Worm (Caenorhabditis elegans) whole organism, L4 larva: ENCODE data around the gene inpp-4B.
A peak's percentile ranks its signal among the peaks of the same experiment; 100 is the strongest.

Source experiments
- Y5F2A.4 ChIP-seq: fragments of 200-800 bp; sonication (Bioruptor generic); optimal IDR thresholded peaks from 2 replicates; lab custom pipeline; 2018; ENCODE audit warnings: mild to moderate bottlenecking, missing genetic modification characterization, missing compliant biosample characterization
- ZK337.2 ChIP-seq: fragments of 200-800 bp; sonication (Bioruptor generic); IDR thresholded peaks from 2 replicates; pipeline ENCODE4 v1.3.6; 2022; ENCODE audit warnings: missing genetic modification reagents, missing genetic modification characterization, missing compliant biosample characterization
- ZK546.5 ChIP-seq, 2 experiments: sonication (generic microtip); optimal IDR thresholded peaks; 2 replicates each; lab custom pipeline; 2017; ENCODE audit warnings: missing biosample characterization in 2 of 2, missing genetic modification characterization in 2 of 2
- ama-1 ChIP-seq: fragments of 150-350 bp; optimal IDR thresholded peaks from 2 replicates; lab custom pipeline; 2014; ENCODE audit warnings: inconsistent platforms, mixed read lengths
- arid-1 ChIP-seq: fragments of 200-800 bp; sonication (Bioruptor generic); conservative IDR thresholded peaks from 2 replicates; pipeline ENCODE4 v1.3.6; 2022; ENCODE audit warnings: missing genetic modification reagents, missing genetic modification characterization, missing compliant biosample characterization
- ceh-20 ChIP-seq: fragments of 200-800 bp; sonication (Bioruptor generic); IDR thresholded peaks from 2 replicates; pipeline ENCODE4 v1.3.6; 2022; ENCODE audit warnings: missing genetic modification reagents, missing genetic modification characterization, missing compliant biosample characterization
- ceh-28 ChIP-seq: fragments of 150-350 bp; optimal IDR thresholded peaks from 2 replicates; lab custom pipeline; 2014; ENCODE audit warnings: missing biosample characterization, missing genetic modification reagents, missing genetic modification characterization
- ceh-32 ChIP-seq: sonication (generic microtip); optimal IDR thresholded peaks from 2 replicates; lab custom pipeline; 2016; ENCODE audit warnings: mild to moderate bottlenecking, missing genetic modification characterization, missing compliant biosample characterization; ENCODE audit not compliant: poor library complexity
- ctbp-1 ChIP-seq: fragments of 200-800 bp; sonication (Bioruptor generic); IDR thresholded peaks from 2 replicates; pipeline ENCODE4 v1.3.6; 2022; ENCODE audit warnings: missing genetic modification reagents, missing genetic modification characterization, missing compliant biosample characterization
- daf-12 ChIP-seq: fragments of 150-350 bp; optimal IDR thresholded peaks from 2 replicates; lab custom pipeline; 2014; ENCODE audit warnings: missing biosample characterization, missing genetic modification reagents, missing genetic modification characterization
- daf-16 ChIP-seq, 3 experiments: sonication (generic microtip); optimal IDR thresholded peaks; 2 replicates each; lab custom pipeline; 2016 to 2017; ENCODE audit warnings: missing genetic modification characterization in 3 of 3, missing genetic modification reagents in 3 of 3, mild to moderate bottlenecking in 2 of 3, missing compliant biosample characterization in 2 of 3, missing biosample characterization in 1 of 3, moderate library complexity in 1 of 3
- daf-8 ChIP-seq: fragments of 200-800 bp; sonication (Bioruptor generic); IDR thresholded peaks from 2 replicates; pipeline ENCODE4 v1.3.6; 2022; ENCODE audit warnings: missing genetic modification characterization, missing compliant biosample characterization
- dmd-6 ChIP-seq: fragments of 200-800 bp; sonication (Bioruptor generic); IDR thresholded peaks from 2 replicates; pipeline ENCODE4 v1.3.6; 2022; ENCODE audit warnings: missing genetic modification reagents, missing genetic modification characterization, missing compliant biosample characterization
- dmd-9 ChIP-seq: fragments of 200-800 bp; sonication (Bioruptor generic); IDR thresholded peaks from 2 replicates; pipeline ENCODE4 v1.3.6; 2022; ENCODE audit warnings: missing genetic modification reagents, missing genetic modification characterization, missing compliant biosample characterization
- hif-1 ChIP-seq, 2 experiments: sonication (generic microtip); optimal IDR thresholded peaks; 2 replicates each; lab custom pipeline; 2016 to 2017; ENCODE audit warnings: missing compliant biosample characterization in 2 of 2, missing genetic modification characterization in 2 of 2, missing genetic modification reagents in 2 of 2, missing genotype in 2 of 2, mild to moderate bottlenecking in 1 of 2
- hlh-30 ChIP-seq: sonication (generic microtip); optimal IDR thresholded peaks from 2 replicates; lab custom pipeline; 2017; ENCODE audit warnings: antibody characterized with exemption, mild to moderate bottlenecking, missing genetic modification characterization, missing compliant biosample characterization; ENCODE audit not compliant: insufficient read depth
- lim-7 ChIP-seq: fragments of 200-800 bp; sonication (Bioruptor generic); IDR thresholded peaks from 2 replicates; pipeline ENCODE4 v1.3.6; 2022; ENCODE audit warnings: missing genetic modification characterization, missing compliant biosample characterization
- mdl-1 ChIP-seq, 2 experiments: fragments of 150-350 bp in 1 of 2; sonication (generic microtip) in 1 of 2; optimal IDR thresholded peaks; 2 replicates each; lab custom pipeline; 2014 to 2017; ENCODE audit warnings: missing biosample characterization in 2 of 2, missing genetic modification characterization in 2 of 2
- nhr-28 ChIP-seq: fragments of 150-350 bp; optimal IDR thresholded peaks from 2 replicates; lab custom pipeline; 2014; ENCODE audit warnings: missing biosample characterization, missing genetic modification characterization
- nhr-42 ChIP-seq: fragments of 200-800 bp; sonication (Bioruptor generic); IDR thresholded peaks from 2 replicates; pipeline ENCODE4 v1.3.6; 2022; ENCODE audit warnings: missing genetic modification characterization, missing compliant biosample characterization
- nhr-76 ChIP-seq: fragments of 150-350 bp; optimal IDR thresholded peaks from 2 replicates; lab custom pipeline; 2014; ENCODE audit warnings: missing biosample characterization, missing genetic modification characterization
- php-3 ChIP-seq: fragments of 200-800 bp; sonication (Bioruptor generic); IDR thresholded peaks from 2 replicates; pipeline ENCODE4 v1.3.6; 2022; ENCODE audit warnings: missing genetic modification reagents, missing genetic modification characterization, missing compliant biosample characterization
- rbr-2 ChIP-seq: sonication (generic microtip); optimal IDR thresholded peaks from 2 replicates; lab custom pipeline; 2016; ENCODE audit warnings: missing genotype, missing genetic modification characterization, missing compliant biosample characterization
- set-16 ChIP-seq: fragments of 200-800 bp; sonication (Bioruptor generic); IDR thresholded peaks from 2 replicates; pipeline ENCODE4 v1.3.6; 2022; ENCODE audit warnings: missing genetic modification reagents, missing genetic modification characterization, missing compliant biosample characterization
- spr-1 ChIP-seq: sonication (generic microtip); optimal IDR thresholded peaks from 2 replicates; lab custom pipeline; 2016; ENCODE audit warnings: mild to moderate bottlenecking, missing genetic modification characterization, missing compliant biosample characterization
- tra-1 ChIP-seq: fragments of 200-800 bp; sonication (Bioruptor generic); IDR thresholded peaks from 2 replicates; pipeline ENCODE4 v1.3.6; 2022; ENCODE audit warnings: missing genetic modification reagents, missing genetic modification characterization, missing compliant biosample characterization
- unc-62 ChIP-seq, 3 experiments: fragments of 150-350 bp in 1 of 3; sonication (generic microtip); optimal IDR thresholded peaks in 2 of 3; peaks in 1 of 3; 1 replicate in 1 of 3; 2 replicates in 2 of 3; lab custom pipeline; 2014 to 2017; ENCODE audit warnings: missing biosample characterization in 3 of 3, missing genetic modification characterization in 3 of 3, missing genetic modification reagents in 3 of 3, missing genotype in 1 of 3
- ztf-11 ChIP-seq: fragments of 150-350 bp; optimal IDR thresholded peaks from 2 replicates; lab custom pipeline; 2014; ENCODE audit warnings: missing biosample characterization, missing genetic modification characterization

The inpp-4B gene

ce11 chrIII:10305295-10305694 is 38.6 kb upstream of the inpp-4B start (continued):
- no peak for TF ChIP-seq daf-16 (GFP tag; optimal IDR thresholded peaks at IDR 0.05; lab: Kevin White, UChicago)
- TF ChIP-seq daf-16 (tag; optimal IDR thresholded peaks at IDR 0.05; lab: Kevin White, UChicago) = no peak
- peak; percentile 34 for TF ChIP-seq nhr-28 (tag; lab: Kevin White, UChicago)
- TF ChIP-seq ztf-11 = no peak
- no peak for TF ChIP-seq hif-1 (tag; optimal IDR thresholded peaks at IDR 0.05; lab: Kevin White, UChicago)
- TF ChIP-seq hlh-30 (tag; lab: Kevin White, UChicago) = no peak
- no peak for TF ChIP-seq ZK546.5 (tag; optimal IDR thresholded peaks at IDR 0.05; lab: Kevin White, UChicago)
- TF ChIP-seq arid-1 (GFP tag; lab: Robert Waterston, UW) = no peak
- TF ChIP-seq daf-12 (tag; lab: Kevin White, UChicago) = no peak
- TF ChIP-seq ceh-28 (tag; lab: Kevin White, UChicago) = no peak
- no peak for TF ChIP-seq Y5F2A.4
- TF ChIP-seq mdl-1 (tag; optimal IDR thresholded peaks at IDR 0.05; lab: Kevin White, UChicago) = no peak

ce11 chrIII:10300078-10300477 is 33.4 kb upstream of the inpp-4B start, which contains the start of gene vglu-3:
Gene vglu-3, plus strand, starts transcription at chrIII:10300378.
- no peak for TF ChIP-seq ceh-32 (tag; lab: Kevin White, UChicago)
- TF ChIP-seq spr-1 (tag; lab: Kevin White, UChicago) = no peak
- TF ChIP-seq unc-62 (GFP tag; optimal IDR thresholded peaks at IDR 0.05 in 1 of 2; lab: Kevin White, UChicago) = peak in 1 of 2 experiments; percentile 72
- TF ChIP-seq unc-62 (tag; optimal IDR thresholded peaks at IDR 0.05; lab: Kevin White, UChicago) = no peak
- TF ChIP-seq, all 104 proteins: peak for 1

- no peak for TF ChIP-seq tra-1 (GFP tag; lab: Robert Waterston, UW)
- no peak for TF ChIP-seq daf-8 (GFP tag; lab: Robert Waterston, UW)
- TF ChIP-seq php-3 (GFP tag; lab: Robert Waterston, UW) = peak; percentile 23; the same call in 1 of the 2 replicates
- TF ChIP-seq ceh-20 (GFP tag; lab: Robert Waterston, UW) = 0 out of 2 replicates have a peak, but pooled peaks have one; percentile 12
- TF ChIP-seq rbr-2 (tag; lab: Kevin White, UChicago) = no peak
- peak in 1 of 2 experiments; percentile 72 for TF ChIP-seq unc-62 (GFP tag; optimal IDR thresholded peaks at IDR 0.05 in 1 of 2; lab: Kevin White, UChicago)
- no peak for TF ChIP-seq unc-62 (tag; optimal IDR thresholded peaks at IDR 0.05; lab: Kevin White, UChicago)
Observed at ce11 chrIII:10296904-10297303, 30.2 kb upstream of the inpp-4B start.

- TF ChIP-seq tra-1 (GFP tag; lab: Robert Waterston, UW) (no peak), ZK546.5 (tag; optimal IDR thresholded peaks at IDR 0.05; lab: Kevin White, UChicago) (no peak), ctbp-1 (no peak), ZK337.2 (GFP tag; lab: Robert Waterston, UW) (no peak), mdl-1 (tag; optimal IDR thresholded peaks at IDR 0.05; lab: Kevin White, UChicago) (no peak), nhr-76 (tag; lab: Kevin White, UChicago) (no peak), ama-1 (lab: Kevin White, UChicago) (no peak), set-16 (no peak), nhr-42 (GFP tag; lab: Robert Waterston, UW) (no peak)
Observed at ce11 chrIII:10294837-10295236, 28.2 kb upstream of the inpp-4B start, which contains the start of gene vglu-2. Gene vglu-2, plus strand, starts transcription at chrIII:10295137.

ce11 chrIII:10293946-10294345 is 27.3 kb upstream of the inpp-4B start:
- TF ChIP-seq ztf-11 = no peak
- peak in 1 of 2 experiments; percentile 94 for TF ChIP-seq unc-62 (GFP tag; optimal IDR thresholded peaks at IDR 0.05 in 1 of 2; lab: Kevin White, UChicago)
- no peak for TF ChIP-seq unc-62 (tag; optimal IDR thresholded peaks at IDR 0.05; lab: Kevin White, UChicago)

ce11 chrIII:10293362-10293761 is 26.7 kb upstream of the inpp-4B start:
- TF ChIP-seq dmd-9 (GFP tag; lab: Robert Waterston, UW) = no peak
- TF ChIP-seq ZK337.2 (GFP tag; lab: Robert Waterston, UW) = no peak
- TF ChIP-seq dmd-6 (GFP tag; lab: Robert Waterston, UW) = peak; percentile 35
- 0 out of 2 replicates have a peak, but pooled peaks have one; percentile 42 for TF ChIP-seq lim-7 (GFP tag; lab: Robert Waterston, UW)
- peak; percentile 25 for TF ChIP-seq hlh-30 (tag; lab: Kevin White, UChicago)
